Worm (Caenorhabditis elegans): ENCODE measurements around the gene pax-2.

DNA sequence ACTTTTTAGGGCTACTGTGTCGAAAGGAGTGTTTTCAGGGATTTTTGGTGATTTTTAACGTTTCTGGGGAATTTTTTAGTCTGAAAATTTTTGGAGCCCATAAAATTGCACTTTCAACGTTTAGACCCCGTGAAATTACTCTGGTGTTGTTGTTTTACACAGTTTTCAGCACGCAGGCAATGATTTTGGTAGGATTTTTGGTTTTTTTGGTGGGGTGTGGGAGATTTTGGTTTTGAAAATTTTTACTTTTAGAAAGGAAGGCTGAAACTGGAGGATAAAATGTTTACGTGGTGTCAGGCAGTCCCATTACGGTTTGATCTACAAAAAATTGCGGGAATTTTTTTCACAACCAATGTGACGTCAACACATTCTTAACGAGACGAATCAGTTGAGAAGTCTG lies 14.1 kb upstream of the pax-2 start:
- TF ChIP-seq D2030.7 (GFP tag; IDR thresholded peaks at IDR 0.05) = no peak
- TF ChIP-seq aptf-2 (GFP tag; conservative IDR thresholded peaks at IDR 0.05) = no peak
- no peak for TF ChIP-seq xnd-1 (tag; optimal IDR thresholded peaks at IDR 0.05)
- no peak for TF ChIP-seq lin-40 (tag; optimal IDR thresholded peaks at IDR 0.05)
- TF ChIP-seq unc-130 (GFP tag; optimal IDR thresholded peaks at IDR 0.05) = no peak
- TF ChIP-seq Y67H2A.10 (GFP tag; conservative IDR thresholded peaks at IDR 0.05) = no peak
- no peak for TF ChIP-seq tlf-1 (GFP tag; optimal IDR thresholded peaks at IDR 0.05)
- no peak for TF ChIP-seq F23B12.7 (tag; optimal IDR thresholded peaks at IDR 0.05; ENCODE audit: insufficient read depth)

All from whole organism, young adult.